Fruit fly (Drosophila melanogaster) whole organism, adult: Measurements from ENCODE around the gene CG3223.

ENCODE experiments used
- CG11617 ChIP-seq: fragments of 200-800 bp; sonication (Bioruptor generic); optimal IDR thresholded peaks from 2 replicates; lab custom pipeline; 2017; ENCODE audit warnings: mild to moderate bottlenecking, missing biosample characterization, missing genetic modification reagents, missing genetic modification characterization
- CG12768 ChIP-seq: fragments of 200-800 bp; sonication (Bioruptor generic); optimal IDR thresholded peaks from 2 replicates; lab custom pipeline; 2017; ENCODE audit warnings: missing biosample characterization, missing genetic modification characterization, mild to moderate bottlenecking, moderate library complexity, missing genetic modification reagents
- CG14711 ChIP-seq: fragments of 200-800 bp; sonication (Bioruptor generic); optimal IDR thresholded peaks from 2 replicates; lab custom pipeline; 2018; ENCODE audit warnings: missing biosample characterization, mild to moderate bottlenecking, missing genetic modification characterization, moderate library complexity
- CG1620 ChIP-seq: fragments of 200-800 bp; sonication (Bioruptor generic); optimal IDR thresholded peaks from 2 replicates; lab custom pipeline; 2016; ENCODE audit warnings: missing biosample characterization, missing genetic modification characterization
- CG33017 ChIP-seq: fragments of 200-800 bp; sonication (Bioruptor generic); optimal IDR thresholded peaks from 2 replicates; lab custom pipeline; 2018; ENCODE audit warnings: missing biosample characterization, mild to moderate bottlenecking, missing genetic modification characterization, moderate library complexity
- CG5204 ChIP-seq: fragments of 200-800 bp; sonication (Bioruptor generic); optimal IDR thresholded peaks from 2 replicates; lab custom pipeline; 2016; ENCODE audit warnings: missing biosample characterization, missing genetic modification characterization
- CG7045 ChIP-seq: fragments of 200-800 bp; sonication (Bioruptor generic); optimal IDR thresholded peaks from 2 replicates; lab custom pipeline; 2017; ENCODE audit warnings: missing biosample characterization, mild to moderate bottlenecking, missing genetic modification characterization
- CG7101 ChIP-seq: fragments of 200-800 bp; sonication (Bioruptor generic); optimal IDR thresholded peaks from 2 replicates; lab custom pipeline; 2018; ENCODE audit warnings: missing biosample characterization, mild to moderate bottlenecking, missing genetic modification characterization, moderate library complexity
- Clk ChIP-seq: fragments of 200-800 bp; sonication (Bioruptor generic); optimal IDR thresholded peaks from 2 replicates; lab custom pipeline; 2017; ENCODE audit warnings: missing biosample characterization, missing genetic modification characterization
- Crg-1 ChIP-seq: fragments of 200-800 bp; sonication (Bioruptor generic); optimal IDR thresholded peaks from 2 replicates; lab custom pipeline; 2016; ENCODE audit warnings: missing biosample characterization, missing genetic modification characterization
- Hr96 ChIP-seq: fragments of 200-800 bp; sonication (Bioruptor generic); optimal IDR thresholded peaks from 2 replicates; lab custom pipeline; 2016; ENCODE audit warnings: missing biosample characterization, missing genetic modification characterization
- Mnt ChIP-seq: fragments of 200-800 bp; sonication (Bioruptor generic); optimal IDR thresholded peaks from 2 replicates; lab custom pipeline; 2016; ENCODE audit warnings: missing biosample characterization, mild to moderate bottlenecking, missing genetic modification characterization
- bab1 ChIP-seq: fragments of 200-800 bp; sonication (Bioruptor generic); optimal IDR thresholded peaks from 3 replicates; lab custom pipeline; 2019; ENCODE audit warnings: missing biosample characterization, mild to moderate bottlenecking, missing genetic modification characterization, moderate library complexity
- cic ChIP-seq: fragments of 200-800 bp; sonication (Bioruptor generic); optimal IDR thresholded peaks from 2 replicates; lab custom pipeline; 2017; ENCODE audit warnings: missing biosample characterization, mild to moderate bottlenecking, missing genetic modification characterization, moderate library complexity
- cnc ChIP-seq, 2 experiments: fragments of >200 bp; optimal IDR thresholded peaks; 2 replicates each; lab custom pipeline; 2017
- kay ChIP-seq: fragments of 200-800 bp; sonication (Bioruptor generic); peaks from one replicate; lab custom pipeline; 2016; ENCODE audit warnings: missing biosample characterization, missing genetic modification characterization, borderline replicate concordance
- ovo ChIP-seq: fragments of 200-800 bp; sonication (Bioruptor generic); optimal IDR thresholded peaks from 2 replicates; lab custom pipeline; 2016; ENCODE audit warnings: missing biosample characterization, missing genetic modification characterization
- pad ChIP-seq: fragments of 200-800 bp; sonication (Bioruptor generic); optimal IDR thresholded peaks from 3 replicates; lab custom pipeline; 2017; ENCODE audit warnings: missing biosample characterization, missing genetic modification characterization, mild to moderate bottlenecking, moderate library complexity, missing genetic modification reagents
- tj ChIP-seq: fragments of 200-800 bp; sonication (Bioruptor generic); optimal IDR thresholded peaks from 3 replicates; lab custom pipeline; 2017; ENCODE audit warnings: missing biosample characterization, mild to moderate bottlenecking, missing genetic modification characterization, moderate library complexity
- toe ChIP-seq: fragments of 200-800 bp; sonication (Bioruptor generic); optimal IDR thresholded peaks from 2 replicates; lab custom pipeline; 2016; ENCODE audit warnings: missing biosample characterization, missing genetic modification characterization

The CG3223 gene

DNA sequence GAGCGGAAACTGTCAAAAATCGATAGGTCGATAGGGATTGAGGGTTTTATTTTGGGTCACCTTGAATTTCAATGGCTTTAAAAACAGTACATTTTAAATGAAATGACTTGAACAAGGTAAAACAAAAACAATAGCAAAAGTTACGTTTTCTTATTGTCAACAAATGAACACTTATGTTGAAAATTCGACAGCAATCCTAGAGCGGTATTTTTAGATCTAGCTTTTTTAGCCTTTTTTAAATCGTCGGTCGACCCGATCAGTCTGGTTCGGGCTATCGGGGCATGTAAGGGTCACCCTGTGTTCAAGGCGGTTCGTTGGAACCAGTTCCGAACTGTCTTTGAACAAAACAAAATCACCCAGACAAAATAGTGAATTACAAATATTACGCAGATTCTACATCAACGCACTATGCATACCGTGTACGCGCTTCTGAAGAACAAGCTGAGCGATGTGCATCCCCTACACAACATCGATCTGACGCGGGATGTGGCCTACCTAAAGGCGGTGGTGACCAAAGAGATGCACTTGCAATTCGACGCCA lies at the start of gene CG3223, which contains the start of gene CG11052:
Gene CG3223 (plus strand): TSS at position 321 of the 541 bp plus-strand sequence.
Gene CG11052 (minus strand): TSS at position 218 of the 541 bp plus-strand sequence.
- no peak for TF ChIP-seq Crg-1 (GFP tag; lab: Kevin White, UChicago)
- TF ChIP-seq toe (GFP tag; lab: Kevin White, UChicago), result no peak
- TF ChIP-seq bab1 (GFP tag; lab: Kevin White, UChicago), result peak; percentile 45
- TF ChIP-seq CG14711 (tag; lab: Kevin White, UChicago), result peak; percentile 67
- no peak for TF ChIP-seq cnc (optimal IDR thresholded peaks at IDR 0.05; lab: Kevin White, UChicago)
- TF ChIP-seq Hr96 (GFP tag; lab: Kevin White, UChicago), result no peak
- TF ChIP-seq Clk (GFP tag; lab: Kevin White, UChicago), result no peak
- TF ChIP-seq CG12768, result no peak
- TF ChIP-seq cic, result no peak
- no peak for TF ChIP-seq CG1620
- TF ChIP-seq kay, result no peak

dm6 chr3R:7961348-7961747 lies 47.9 kb upstream of the CG3223 start:
- TF ChIP-seq Hr96 (GFP tag; lab: Kevin White, UChicago) (no peak), CG7045 (GFP tag; lab: Kevin White, UChicago) (no peak), toe (GFP tag; lab: Kevin White, UChicago) (no peak), CG14711 (tag; lab: Kevin White, UChicago) (no peak)

DNA sequence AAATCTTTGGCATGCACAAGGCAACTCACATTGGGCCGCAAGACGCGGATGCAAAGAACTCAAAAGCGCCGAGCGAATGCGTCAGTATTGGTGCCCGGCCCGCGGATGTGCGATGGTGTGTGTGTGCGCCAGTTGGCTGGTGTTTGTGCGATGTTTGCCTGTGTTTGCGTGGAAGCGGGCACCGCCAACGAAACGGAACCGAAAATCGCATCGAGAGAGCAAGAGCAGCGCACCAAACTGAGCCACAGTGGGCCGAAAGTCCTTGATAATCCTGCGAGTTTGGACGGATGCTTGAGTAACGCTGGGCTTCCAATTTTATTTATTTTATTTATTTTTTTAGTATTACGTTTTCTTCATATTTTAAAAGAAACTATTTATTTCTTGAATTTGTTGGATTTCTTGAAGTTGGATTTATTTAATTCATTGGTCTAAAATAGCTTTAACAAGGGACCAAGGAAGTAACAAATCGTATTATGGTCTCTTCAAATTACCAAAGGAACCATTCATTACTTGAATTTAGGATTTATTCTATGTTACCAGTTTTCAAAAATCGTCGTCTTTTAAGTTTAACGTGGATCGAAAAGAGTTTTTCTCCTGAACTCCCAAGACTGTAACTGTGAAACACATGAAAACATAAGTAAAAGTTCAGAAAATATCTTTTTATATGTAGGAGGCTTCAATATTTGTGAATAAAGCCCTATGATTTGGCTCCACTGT lies 46.3 kb upstream of the CG3223 start:
- TF ChIP-seq pad (GFP tag; lab: Kevin White, UChicago) (peak; percentile 13), ovo (GFP tag; lab: Kevin White, UChicago) (no peak), CG1620 (no peak), tj (GFP tag; lab: Kevin White, UChicago) (peak; percentile 3), Hr96 (GFP tag; lab: Kevin White, UChicago) (peak; percentile 2), bab1 (GFP tag; lab: Kevin White, UChicago) (no peak), toe (GFP tag; lab: Kevin White, UChicago) (peak; percentile 16), CG12768 (peak; percentile 34), Mnt (peak; percentile 69), CG7045 (GFP tag; lab: Kevin White, UChicago) (peak; percentile 43), CG11617 (peak; percentile 75), CG5204 (peak; percentile 56)

dm6 chr3R:7963495-7964132 lies 45.6 kb upstream of the CG3223 start:
- TF ChIP-seq CG12768, result no peak
- no peak for TF ChIP-seq CG11617
- TF ChIP-seq CG14711 (tag; lab: Kevin White, UChicago), result no peak
- no peak for TF ChIP-seq Clk (GFP tag; lab: Kevin White, UChicago)
- TF ChIP-seq Hr96 (GFP tag; lab: Kevin White, UChicago), result no peak
- TF ChIP-seq cic, result peak; percentile 40
- TF ChIP-seq CG33017 (tag; lab: Kevin White, UChicago), result no peak
- no peak for TF ChIP-seq CG7045 (GFP tag; lab: Kevin White, UChicago)
- TF ChIP-seq tj (GFP tag; lab: Kevin White, UChicago), result peak; percentile 5
- no peak for TF ChIP-seq pad (GFP tag; lab: Kevin White, UChicago)
- peak; percentile 15 for TF ChIP-seq bab1 (GFP tag; lab: Kevin White, UChicago)
- TF ChIP-seq CG5204, result no peak
- no peak for TF ChIP-seq CG7101 (tag; lab: Kevin White, UChicago)
- TF ChIP-seq ovo (GFP tag; lab: Kevin White, UChicago), result no peak
- TF ChIP-seq Crg-1 (GFP tag; lab: Kevin White, UChicago), result no peak
- no peak for TF ChIP-seq toe (GFP tag; lab: Kevin White, UChicago)
- peak; percentile 79 for TF ChIP-seq kay
- TF ChIP-seq CG1620, result no peak
- TF ChIP-seq Mnt, result peak; percentile 66
- TF ChIP-seq cnc (optimal IDR thresholded peaks at IDR 0.05; lab: Kevin White, UChicago), result no peak

- no peak for TF ChIP-seq CG7101 (tag; lab: Kevin White, UChicago)
- TF ChIP-seq cic, result peak; percentile 77
- TF ChIP-seq Crg-1 (GFP tag; lab: Kevin White, UChicago), result peak; percentile 19
- TF ChIP-seq Hr96 (GFP tag; lab: Kevin White, UChicago), result no peak
- TF ChIP-seq tj (GFP tag; lab: Kevin White, UChicago), result peak; percentile 84
- TF ChIP-seq Mnt, result peak; percentile 70
- peak; percentile 16 for TF ChIP-seq CG33017 (tag; lab: Kevin White, UChicago)
Measured at dm6 chr3R:7964751-7965319, 44.4 kb upstream of the CG3223 start.
